Fruit fly (Drosophila melanogaster) whole organism, prepupa: ENCODE results near the gene CG16959.
A peak's percentile ranks its signal among the peaks of the same experiment; 100 is the strongest.

ENCODE experiments used
- Blimp-1 ChIP-seq: fragments of 200-800 bp; sonication (Bioruptor generic); optimal IDR thresholded peaks from 3 replicates; lab custom pipeline; 2017; ENCODE audit warnings: missing biosample characterization, missing genetic modification characterization, mild to moderate bottlenecking, moderate library complexity, missing genetic modification reagents
- CG10631 ChIP-seq: fragments of 200-800 bp; sonication (Bioruptor generic); optimal IDR thresholded peaks from 2 replicates; lab custom pipeline; 2016; ENCODE audit warnings: missing biosample characterization, missing genetic modification characterization
- CG11762 ChIP-seq: fragments of 200-800 bp; sonication (Bioruptor generic); optimal IDR thresholded peaks from 3 replicates; lab custom pipeline; 2016; ENCODE audit warnings: missing biosample characterization, missing genetic modification characterization; ENCODE audit not compliant: insufficient read depth
- CG11902 ChIP-seq: fragments of 200-800 bp; sonication (Bioruptor generic); optimal IDR thresholded peaks from 3 replicates; lab custom pipeline; 2016; ENCODE audit warnings: missing biosample characterization, missing genetic modification characterization
- CG15336 ChIP-seq: fragments of 200-800 bp; sonication (Bioruptor generic); IDR thresholded peaks from 2 replicates; pipeline ENCODE4 v1.3.6; 2022; ENCODE audit warnings: missing biosample characterization, missing genetic modification characterization
- CG1621 ChIP-seq: fragments of 200-800 bp; sonication (Bioruptor generic); optimal IDR thresholded peaks from 3 replicates; lab custom pipeline; 2018; ENCODE audit warnings: missing biosample characterization, mild to moderate bottlenecking, missing genetic modification characterization
- CG3032 ChIP-seq: fragments of 200-800 bp; optimal IDR thresholded peaks from 2 replicates; lab custom pipeline; 2019; ENCODE audit warnings: missing biosample characterization, mild to moderate bottlenecking, missing genetic modification characterization, moderate library complexity
- CG31627 ChIP-seq: fragments of 200-800 bp; sonication (Bioruptor generic); optimal IDR thresholded peaks from 3 replicates; lab custom pipeline; 2016; ENCODE audit warnings: missing biosample characterization, missing genetic modification characterization
- CG32006 ChIP-seq: fragments of 200-800 bp; sonication (Bioruptor generic); optimal IDR thresholded peaks from 3 replicates; lab custom pipeline; 2017; ENCODE audit warnings: missing biosample characterization, mild to moderate bottlenecking, missing genetic modification characterization
- CG34406 ChIP-seq: fragments of 200-800 bp; sonication (Bioruptor generic); optimal IDR thresholded peaks from 3 replicates; lab custom pipeline; 2016; ENCODE audit warnings: missing biosample characterization, missing genetic modification characterization
- CG3919 ChIP-seq: fragments of 200-800 bp; sonication (Bioruptor generic); optimal IDR thresholded peaks from 3 replicates; lab custom pipeline; 2016; ENCODE audit warnings: missing biosample characterization, missing genetic modification characterization
- CG6163 ChIP-seq: fragments of 200-800 bp; sonication (Bioruptor generic); IDR thresholded peaks from 3 replicates; pipeline ENCODE4 v1.3.6; 2022; ENCODE audit warnings: missing biosample characterization, missing genetic modification characterization
- CG6276 ChIP-seq: fragments of 200-800 bp; sonication (Bioruptor generic); optimal IDR thresholded peaks from 2 replicates; lab custom pipeline; 2017; ENCODE audit warnings: missing biosample characterization, mild to moderate bottlenecking, missing genetic modification characterization
- CG6792 ChIP-seq: fragments of 200-800 bp; sonication (Bioruptor generic); optimal IDR thresholded peaks from 3 replicates; lab custom pipeline; 2016; ENCODE audit warnings: missing biosample characterization, missing genetic modification characterization
- CG6808 ChIP-seq: fragments of 200-800 bp; sonication (Bioruptor generic); optimal IDR thresholded peaks from 3 replicates; lab custom pipeline; 2017; ENCODE audit warnings: missing biosample characterization, missing genetic modification characterization, mild to moderate bottlenecking, moderate library complexity, missing genetic modification reagents
- CG8319 ChIP-seq: fragments of 200-800 bp; sonication (Bioruptor generic); optimal IDR thresholded peaks from 3 replicates; lab custom pipeline; 2016; ENCODE audit warnings: missing biosample characterization, missing genetic modification characterization
- CG8632 ChIP-seq: fragments of 200-800 bp; sonication (Bioruptor generic); optimal IDR thresholded peaks from 3 replicates; lab custom pipeline; 2016; ENCODE audit warnings: missing biosample characterization, missing genetic modification characterization
- CG9139 ChIP-seq: fragments of 200-800 bp; sonication (Bioruptor generic); optimal IDR thresholded peaks from 3 replicates; lab custom pipeline; 2017; ENCODE audit warnings: missing biosample characterization, mild to moderate bottlenecking, missing genetic modification characterization
- Eip75B ChIP-seq: fragments of 200-800 bp; sonication (Bioruptor generic); optimal IDR thresholded peaks from 3 replicates; lab custom pipeline; 2016; ENCODE audit warnings: missing biosample characterization, missing genetic modification characterization
- Eip78C ChIP-seq: fragments of 200-800 bp; sonication (Bioruptor generic); peaks from one replicate; lab custom pipeline; 2016; ENCODE audit warnings: missing biosample characterization, missing genetic modification characterization
- Eip93F ChIP-seq: fragments of 200-800 bp; sonication (Bioruptor generic); optimal IDR thresholded peaks from 2 replicates; lab custom pipeline; 2016; ENCODE audit warnings: missing biosample characterization, mild to moderate bottlenecking, missing genetic modification characterization
- Ets21C ChIP-seq: fragments of 200-800 bp; sonication (Bioruptor generic); optimal IDR thresholded peaks from 3 replicates; lab custom pipeline; 2016; ENCODE audit warnings: missing biosample characterization, missing genetic modification characterization
- Ets96B ChIP-seq: fragments of 200-800 bp; optimal IDR thresholded peaks from 2 replicates; lab custom pipeline; 2019; ENCODE audit warnings: missing biosample characterization, mild to moderate bottlenecking, missing genetic modification characterization, moderate library complexity
- Gug ChIP-seq: fragments of 200-800 bp; sonication (Bioruptor generic); IDR thresholded peaks from 2 replicates; pipeline ENCODE4 v1.3.6; 2022; ENCODE audit warnings: missing biosample characterization, missing genetic modification characterization
- Hr38 ChIP-seq: sonication (Bioruptor generic); optimal IDR thresholded peaks from 2 replicates; lab custom pipeline; 2016; ENCODE audit warnings: missing biosample characterization, missing genetic modification characterization
- Lpt ChIP-seq: fragments of 200-800 bp; sonication (Bioruptor generic); optimal IDR thresholded peaks from 3 replicates; lab custom pipeline; 2016; ENCODE audit warnings: missing biosample characterization, missing genetic modification characterization
- Met ChIP-seq: fragments of 200-800 bp; sonication (Bioruptor generic); optimal IDR thresholded peaks from 3 replicates; lab custom pipeline; 2016; ENCODE audit warnings: missing biosample characterization, missing genetic modification characterization
- OdsH ChIP-seq: fragments of 200-800 bp; sonication (Bioruptor generic); optimal IDR thresholded peaks from 3 replicates; lab custom pipeline; 2016; ENCODE audit warnings: missing biosample characterization, missing genetic modification characterization
- Smox ChIP-seq: fragments of 200-800 bp; sonication (Bioruptor generic); optimal IDR thresholded peaks from 3 replicates; lab custom pipeline; 2016; ENCODE audit warnings: missing biosample characterization, missing genetic modification characterization
- Sox102F ChIP-seq: fragments of 200-800 bp; sonication (Bioruptor generic); optimal IDR thresholded peaks from 2 replicates; lab custom pipeline; 2016; ENCODE audit warnings: missing biosample characterization, mild to moderate bottlenecking, missing genetic modification characterization
- Sox14 ChIP-seq: fragments of 200-800 bp; sonication (Bioruptor generic); optimal IDR thresholded peaks from 3 replicates; lab custom pipeline; 2016; ENCODE audit warnings: missing biosample characterization, missing genetic modification characterization
- Sox15 ChIP-seq: fragments of 200-800 bp; sonication (Bioruptor generic); optimal IDR thresholded peaks from 3 replicates; lab custom pipeline; 2016; ENCODE audit warnings: missing biosample characterization, missing genetic modification characterization
- achi ChIP-seq: fragments of 200-800 bp; sonication (Bioruptor generic); optimal IDR thresholded peaks from 3 replicates; lab custom pipeline; 2016; ENCODE audit warnings: missing biosample characterization, missing genetic modification characterization
- acj6 ChIP-seq: fragments of 200-800 bp; sonication (Bioruptor generic); optimal IDR thresholded peaks from 3 replicates; lab custom pipeline; 2016; ENCODE audit warnings: missing biosample characterization, missing genetic modification characterization
- cyc ChIP-seq: fragments of 200-800 bp; sonication (Bioruptor generic); optimal IDR thresholded peaks from 3 replicates; lab custom pipeline; 2016; ENCODE audit warnings: missing biosample characterization, missing genetic modification characterization
- eg ChIP-seq: fragments of 200-800 bp; sonication (Bioruptor generic); IDR thresholded peaks from 3 replicates; pipeline ENCODE4 v1.3.6; 2022; ENCODE audit warnings: missing biosample characterization, missing genetic modification characterization
- fd59A ChIP-seq: fragments of 200-800 bp; sonication (Bioruptor generic); optimal IDR thresholded peaks from 2 replicates; lab custom pipeline; 2017; ENCODE audit warnings: missing biosample characterization, mild to moderate bottlenecking, missing genetic modification characterization, missing genetic modification reagents
- fd85E ChIP-seq: fragments of 200-800 bp; sonication (Bioruptor generic); optimal IDR thresholded peaks from 3 replicates; lab custom pipeline; 2016; ENCODE audit warnings: missing biosample characterization, missing genetic modification characterization
- fkh ChIP-seq: fragments of 200-800 bp; sonication (Bioruptor generic); optimal IDR thresholded peaks from 3 replicates; lab custom pipeline; 2017; ENCODE audit warnings: missing biosample characterization, mild to moderate bottlenecking, missing genetic modification characterization, moderate library complexity
- lz ChIP-seq: fragments of 200-800 bp; sonication (Bioruptor generic); optimal IDR thresholded peaks from 3 replicates; lab custom pipeline; 2016; ENCODE audit warnings: missing biosample characterization, missing genetic modification characterization
- pdm3 ChIP-seq: fragments of 200-800 bp; sonication (Bioruptor generic); optimal IDR thresholded peaks from 3 replicates; lab custom pipeline; 2016; ENCODE audit warnings: missing biosample characterization, missing genetic modification characterization
- salr ChIP-seq, 2 experiments: fragments of 200-800 bp; sonication (Bioruptor generic); optimal IDR thresholded peaks; 3 replicates each; lab custom pipeline; 2016 to 2018; ENCODE audit warnings: missing biosample characterization in 2 of 2, missing genetic modification characterization in 2 of 2, mild to moderate bottlenecking in 1 of 2
- spab ChIP-seq: fragments of 200-800 bp; sonication (Bioruptor generic); optimal IDR thresholded peaks from 2 replicates; lab custom pipeline; 2017; ENCODE audit warnings: missing biosample characterization, mild to moderate bottlenecking, missing genetic modification characterization, missing genetic modification reagents
- ss ChIP-seq, 2 experiments: fragments of 200-800 bp; sonication (Bioruptor generic); optimal IDR thresholded peaks; 2 replicates in 1 of 2; 3 replicates in 1 of 2; lab custom pipeline; 2017 to 2018; ENCODE audit warnings: mild to moderate bottlenecking in 2 of 2, missing biosample characterization in 2 of 2, missing genetic modification characterization in 2 of 2, moderate library complexity in 1 of 2
- svp ChIP-seq: fragments of 200-800 bp; sonication (Bioruptor generic); peaks from one replicate; lab custom pipeline; 2016; ENCODE audit warnings: missing biosample characterization, missing genetic modification characterization
- topi ChIP-seq: fragments of 200-800 bp; sonication (Bioruptor generic); optimal IDR thresholded peaks from 3 replicates; lab custom pipeline; 2016; ENCODE audit warnings: missing biosample characterization, missing genetic modification characterization
- vri ChIP-seq: fragments of 200-800 bp; sonication (Bioruptor generic); optimal IDR thresholded peaks from 3 replicates; lab custom pipeline; 2016; ENCODE audit warnings: missing biosample characterization, mild to moderate bottlenecking, missing genetic modification characterization

The CG16959 gene

DNA sequence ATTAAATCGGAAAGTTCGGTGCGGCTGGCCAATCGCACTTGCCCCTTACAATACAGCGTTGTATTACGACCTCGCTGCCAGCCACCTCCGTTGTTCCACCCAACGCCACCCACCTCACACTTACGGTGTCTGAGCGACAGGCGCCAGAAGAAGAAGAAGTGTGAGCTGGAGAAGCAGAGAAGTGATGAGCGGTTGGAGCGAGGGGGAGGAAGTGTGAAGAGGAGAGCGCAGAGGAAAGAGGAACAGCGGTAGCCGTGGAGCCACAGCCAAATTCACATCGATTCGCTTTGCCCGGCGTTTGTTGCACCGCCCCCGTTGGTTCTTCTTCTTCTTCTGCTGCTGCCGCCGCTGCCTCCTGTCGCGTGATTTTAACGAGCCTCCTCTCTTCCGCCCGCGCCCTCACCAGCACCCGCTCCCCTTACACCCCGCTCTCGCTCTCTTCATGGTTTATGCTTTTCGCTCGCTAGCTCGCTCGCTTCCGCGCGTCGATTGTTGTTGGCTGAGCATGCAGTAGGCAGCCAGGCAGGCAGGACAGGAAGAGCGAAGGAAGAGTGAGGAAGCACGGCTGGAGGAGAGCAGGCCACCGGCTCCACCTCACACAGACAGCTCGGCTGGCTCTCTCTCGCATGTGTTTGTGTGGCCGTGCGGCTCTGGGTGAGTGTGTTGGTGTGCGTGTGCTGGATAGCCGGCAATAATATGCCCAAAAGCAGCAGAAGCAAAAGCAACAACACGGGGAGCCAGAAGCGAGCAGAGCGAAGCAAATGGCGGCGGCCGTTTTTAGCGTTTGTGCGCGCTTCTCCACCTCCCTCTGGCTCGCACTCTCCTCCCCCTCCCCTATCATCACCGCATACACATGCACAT, 20.9 kb downstream of the CG16959 start (continued):
- no peak for TF ChIP-seq fkh (GFP tag; lab: Kevin White, UChicago)
- TF ChIP-seq CG6792 (GFP tag; lab: Kevin White, UChicago): no peak
- peak; percentile 17; the same call in 1 of the 3 replicates for TF ChIP-seq CG6163 (GFP tag; lab: Robert Waterston, UW)
- TF ChIP-seq fd59A (GFP tag; lab: Kevin White, UChicago): no peak
- TF ChIP-seq CG34406 (GFP tag; lab: Kevin White, UChicago): peak; percentile 10

DNA sequence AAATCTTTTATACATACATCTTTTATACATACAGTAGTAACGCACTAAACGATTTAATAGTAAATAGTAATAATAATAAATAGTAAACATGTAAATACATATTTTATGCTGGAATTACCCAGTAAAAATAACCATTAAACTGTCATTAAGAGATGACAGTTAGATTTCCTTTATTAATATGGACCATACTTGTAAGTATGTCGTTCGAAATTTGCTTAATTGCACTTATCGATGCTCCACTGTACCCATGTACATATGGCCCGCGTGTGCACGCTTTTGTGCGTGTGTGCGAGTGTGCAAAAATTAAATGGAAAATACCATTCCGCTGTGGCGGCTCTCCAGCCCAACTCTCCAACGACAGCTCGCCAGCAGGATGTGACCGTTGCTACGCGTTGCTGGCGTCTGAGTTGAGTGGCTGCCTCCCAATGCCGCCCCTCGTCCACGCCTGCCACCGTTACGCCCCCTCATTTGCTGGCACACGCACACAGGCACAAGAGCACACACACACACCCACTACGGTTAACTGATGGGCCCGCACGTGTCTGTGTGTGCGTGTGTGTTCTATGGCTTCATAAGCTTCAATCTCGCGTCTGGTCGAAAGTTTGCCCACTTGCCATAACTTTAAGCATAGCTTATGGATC, 22.3 kb downstream of the CG16959 start:
- TF ChIP-seq CG3919 (GFP tag; lab: Kevin White, UChicago) (peak; percentile 48), ss (GFP tag; optimal IDR thresholded peaks at IDR 0.05; lab: Kevin White, UChicago) (peak; percentile 38 to 56), Met (GFP tag; lab: Kevin White, UChicago) (no peak), CG6163 (GFP tag; lab: Robert Waterston, UW) (peak; percentile 54; the same call in 1 of the 3 replicates), CG8319 (no peak), CG1621 (peak; percentile 18), fkh (GFP tag; lab: Kevin White, UChicago) (no peak), CG11762 (GFP tag; lab: Kevin White, UChicago) (no peak), fd85E (GFP tag; lab: Kevin White, UChicago) (no peak), lz (GFP tag; lab: Kevin White, UChicago) (no peak), Smox (GFP tag; lab: Kevin White, UChicago) (no peak), Ets96B (tag; lab: Kevin White, UChicago) (peak; percentile 40), Lpt (GFP tag; lab: Kevin White, UChicago) (no peak), CG6808 (GFP tag; lab: Kevin White, UChicago) (no peak), OdsH (peak; percentile 22), CG9139 (GFP tag; lab: Kevin White, UChicago) (no peak), Eip75B (GFP tag; lab: Kevin White, UChicago) (no peak), topi (GFP tag; lab: Kevin White, UChicago) (peak; percentile 14), Sox102F (GFP tag; lab: Kevin White, UChicago) (no peak), CG6276 (GFP tag; lab: Kevin White, UChicago) (peak; percentile 4), Sox14 (GFP tag; lab: Kevin White, UChicago) (no peak), Ets21C (GFP tag; lab: Kevin White, UChicago) (no peak), CG3032 (tag; lab: Kevin White, UChicago) (peak; percentile 57), svp (peak; percentile 46), Eip93F (no peak), CG31627 (GFP tag; lab: Kevin White, UChicago) (peak; percentile 18), CG10631 (GFP tag; lab: Kevin White, UChicago) (peak; percentile 17), Gug (0 out of 2 replicates have a peak, but pooled peaks have one; percentile 15), acj6 (GFP tag; lab: Kevin White, UChicago) (peak; percentile 27), achi (peak; percentile 5), cyc (GFP tag; lab: Kevin White, UChicago) (peak; percentile 19), CG11902 (peak; percentile 8), Hr38 (GFP tag; lab: Kevin White, UChicago) (no peak), CG32006 (GFP tag; lab: Kevin White, UChicago) (peak; percentile 39), fd59A (GFP tag; lab: Kevin White, UChicago) (no peak), pdm3 (GFP tag; lab: Kevin White, UChicago) (no peak), Sox15 (GFP tag; lab: Kevin White, UChicago) (peak; percentile 6), Eip78C (GFP tag; lab: Kevin White, UChicago) (peak; percentile 57), Blimp-1 (GFP tag; lab: Kevin White, UChicago) (no peak), salr (GFP tag; optimal IDR thresholded peaks at IDR 0.05; lab: Kevin White, UChicago) (no peak), eg (0 out of 3 replicates have a peak, but pooled peaks have one; percentile 47), CG8632 (GFP tag; lab: Kevin White, UChicago) (no peak), spab (peak; percentile 28), vri (GFP tag; lab: Kevin White, UChicago) (no peak), CG15336 (GFP tag; lab: Robert Waterston, UW) (no peak)
